Fruit fly (Drosophila melanogaster): Measurements from ENCODE around the gene CG14313.
A peak's percentile ranks its signal among the peaks of the same experiment; 100 is the strongest.

The CG14313 gene

dm6 chr3R:18220211-18220749, 28.5 kb upstream of the CG14313 start, which contains the start of the genes CG7988 and CG7183 (continued):
- peak; percentile 98 for TF ChIP-seq B-H1 (GFP tag; IDR thresholded peaks at IDR 0.05)
- peak; percentile 97 for TF ChIP-seq CG7372 (GFP tag; IDR thresholded peaks at IDR 0.05)
- peak; percentile 95 for TF ChIP-seq fd102C (GFP tag; optimal IDR thresholded peaks at IDR 0.05)
- peak; percentile 98 for TF ChIP-seq CG13775 (GFP tag; optimal IDR thresholded peaks at IDR 0.05)
- TF ChIP-seq CG15269 (tag; optimal IDR thresholded peaks at IDR 0.05): peak; percentile 98
- peak; percentile 82 for TF ChIP-seq CG15073 (GFP tag; optimal IDR thresholded peaks at IDR 0.05)
- no peak for TF ChIP-seq pita (GFP tag; optimal IDR thresholded peaks at IDR 0.05)
- peak; percentile 99 for TF ChIP-seq CG7839 (tag; optimal IDR thresholded peaks at IDR 0.05)
- peak; percentile 96 for TF ChIP-seq Atf-2 (GFP tag; optimal IDR thresholded peaks at IDR 0.05)
- peak; percentile 86 for TF ChIP-seq CG17802 (tag; optimal IDR thresholded peaks at IDR 0.05)
- peak; percentile 92 for TF ChIP-seq onecut (GFP tag; IDR thresholded peaks at IDR 0.05)
- no peak for TF ChIP-seq bbx (GFP tag; IDR thresholded peaks at IDR 0.05; ENCODE audit: partially characterized antibody)
- peak; percentile 62 for TF ChIP-seq ab (GFP tag; optimal IDR thresholded peaks at IDR 0.05)
- TF ChIP-seq Bgb (GFP tag; IDR thresholded peaks at IDR 0.05; ENCODE audit: partially characterized antibody): no peak
- TF ChIP-seq CG7963 (GFP tag; IDR thresholded peaks at IDR 0.05; ENCODE audit: partially characterized antibody): no peak
- TF ChIP-seq CG5180 (GFP tag; optimal IDR thresholded peaks at IDR 0.05): peak; percentile 75
- TF ChIP-seq Hmr (GFP tag; optimal IDR thresholded peaks at IDR 0.05): peak; percentile 96
- TF ChIP-seq Spps (tag; optimal IDR thresholded peaks at IDR 0.05): peak; percentile 98
- TF ChIP-seq CG13296 (GFP tag; optimal IDR thresholded peaks at IDR 0.05): peak; percentile 94
- TF ChIP-seq Usf (GFP tag; optimal IDR thresholded peaks at IDR 0.05): peak; percentile 94
- peak; percentile 98 for TF ChIP-seq CG9932 (GFP tag; IDR thresholded peaks at IDR 0.05)
- peak; percentile 92 for TF ChIP-seq CG4854 (GFP tag; optimal IDR thresholded peaks at IDR 0.05)
- no peak for TF ChIP-seq usp (GFP tag; optimal IDR thresholded peaks at IDR 0.05)
- peak; percentile 94 for TF ChIP-seq CG12744 (GFP tag; optimal IDR thresholded peaks at IDR 0.05)
- peak; percentile 97 for TF ChIP-seq twi (tag; optimal IDR thresholded peaks at IDR 0.05)
- TF ChIP-seq pnt (GFP tag; optimal IDR thresholded peaks at IDR 0.05): peak; percentile 95
- peak; percentile 92 for TF ChIP-seq CG8944 (GFP tag; optimal IDR thresholded peaks at IDR 0.05)
- TF ChIP-seq CG4282 (GFP tag; optimal IDR thresholded peaks at IDR 0.05): peak; percentile 70
- no peak for TF ChIP-seq inv (GFP tag; IDR thresholded peaks at IDR 0.05; ENCODE audit: partially characterized antibody)
- peak; percentile 97 for TF ChIP-seq tap (tag; optimal IDR thresholded peaks at IDR 0.05)
- TF ChIP-seq CG14014 (GFP tag; IDR thresholded peaks at IDR 0.05): peak; percentile 97
- TF ChIP-seq CG7987 (GFP tag; optimal IDR thresholded peaks at IDR 0.05): peak; percentile 88
- peak; percentile 83; the same call in 1 of the 2 replicates for TF ChIP-seq Doc2 (GFP tag; IDR thresholded peaks at IDR 0.05)
- TF ChIP-seq Side (GFP tag; optimal IDR thresholded peaks at IDR 0.05): peak; percentile 90
- peak; percentile 74 for TF ChIP-seq CG6654 (GFP tag; optimal IDR thresholded peaks at IDR 0.05)
- TF ChIP-seq cas (GFP tag; IDR thresholded peaks at IDR 0.05): peak; percentile 95
- peak; percentile 94 for TF ChIP-seq Dip3 (GFP tag; optimal IDR thresholded peaks at IDR 0.05)
- TF ChIP-seq nerfin-1 (tag; optimal IDR thresholded peaks at IDR 0.05): peak; percentile 97
- TF ChIP-seq Chrac-16 (GFP tag; optimal IDR thresholded peaks at IDR 0.05): peak; percentile 98
- no peak for TF ChIP-seq prd (optimal IDR thresholded peaks at IDR 0.05)
- TF ChIP-seq prd (GFP tag; IDR thresholded peaks at IDR 0.05): peak; percentile 99
- peak; percentile 98 for TF ChIP-seq CG9727 (GFP tag; optimal IDR thresholded peaks at IDR 0.05)
- peak; percentile 98 for TF ChIP-seq dmrt99B (tag; optimal IDR thresholded peaks at IDR 0.05)
- peak; percentile 93 for TF ChIP-seq CG2875 (GFP tag; optimal IDR thresholded peaks at IDR 0.05)
- peak; percentile 99 for TF ChIP-seq ranshi (GFP tag; IDR thresholded peaks at IDR 0.05)
- TF ChIP-seq CG10654 (GFP tag; optimal IDR thresholded peaks at IDR 0.05): peak; percentile 97
- peak; percentile 98 for TF ChIP-seq CG10979 (tag; optimal IDR thresholded peaks at IDR 0.05)
- TF ChIP-seq Hsf (GFP tag; optimal IDR thresholded peaks at IDR 0.05): peak; percentile 98
- TF ChIP-seq gcm2 (GFP tag; optimal IDR thresholded peaks at IDR 0.05): peak; percentile 84
- peak; percentile 99 for TF ChIP-seq CG13424 (tag; optimal IDR thresholded peaks at IDR 0.05)
